Fruit fly (Drosophila melanogaster): Measurements from ENCODE around the gene U2af38.

The U2af38 gene

DNA sequence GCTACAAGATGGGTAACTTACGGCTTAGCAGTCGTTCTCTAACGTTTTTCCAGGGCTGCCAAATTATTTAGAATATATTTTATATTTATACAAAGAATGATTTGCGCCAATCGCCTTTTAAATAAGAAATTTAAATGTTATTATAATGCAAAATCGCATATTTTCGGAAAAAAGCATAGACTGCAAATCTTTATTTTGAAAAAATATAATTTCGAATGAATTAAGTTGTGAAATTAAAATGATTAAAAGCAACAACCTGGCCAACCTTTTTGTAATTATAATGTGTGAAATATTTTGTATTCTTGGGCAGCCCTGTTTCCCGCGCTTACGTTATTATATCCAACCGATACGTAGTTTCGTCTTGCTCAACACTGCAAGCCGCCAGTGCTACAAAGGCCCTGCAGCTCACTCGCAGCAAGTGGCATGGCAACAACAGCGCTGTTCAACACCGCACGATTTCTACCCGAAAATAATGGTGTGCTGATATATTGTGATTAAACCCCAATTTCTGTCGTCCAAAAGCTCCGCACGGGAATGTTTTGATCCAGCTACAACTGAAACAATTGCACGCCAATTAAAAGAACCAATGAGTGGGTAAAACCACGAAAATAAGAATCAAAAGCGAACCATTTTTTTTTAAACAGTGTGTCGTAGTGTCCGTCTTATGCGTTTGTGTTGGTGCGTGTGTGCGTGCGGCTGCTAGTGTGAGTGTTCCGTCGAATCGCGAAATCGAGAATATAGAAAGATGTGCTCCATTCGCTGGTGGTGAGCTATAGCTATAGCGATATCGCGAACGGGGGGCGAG, 3.2 kb upstream of the U2af38 start, which contains the start of gene Pi3K21B:
TSS of gene Pi3K21B (plus strand) at position 401 of the 805 bp plus-strand sequence.
- TF ChIP-seq CG10979 (tag; optimal IDR thresholded peaks at IDR 0.05) (peak; percentile 80), pum (GFP tag; optimal IDR thresholded peaks at IDR 0.05) (peak; percentile 93), disco-r (GFP tag; optimal IDR thresholded peaks at IDR 0.05) (peak; percentile 57), Scr (GFP tag; IDR thresholded peaks at IDR 0.05; ENCODE audit: partially characterized antibody) (no peak), p53 (GFP tag; optimal IDR thresholded peaks at IDR 0.05) (peak; percentile 36), Side (GFP tag; optimal IDR thresholded peaks at IDR 0.05) (peak; percentile 88), h (optimal IDR thresholded peaks at IDR 0.05) (no peak), lbe (GFP tag; optimal IDR thresholded peaks at IDR 0.05) (peak; percentile 83), CG11504 (tag; optimal IDR thresholded peaks at IDR 0.05) (peak; percentile 88), CG4617 (GFP tag; optimal IDR thresholded peaks at IDR 0.05; ENCODE audit: borderline replicate concordance) (peak; percentile 97), gro (GFP tag; optimal IDR thresholded peaks at IDR 0.05) (peak; percentile 91), toy (GFP tag; IDR thresholded peaks at IDR 0.05) (0 out of 2 replicates have a peak, but pooled peaks have one; percentile 43), CG7357 (GFP tag; IDR thresholded peaks at IDR 0.05) (peak; percentile 70), CG5953 (GFP tag; IDR thresholded peaks at IDR 0.05) (peak; percentile 82), gem (tag; optimal IDR thresholded peaks at IDR 0.05) (peak; percentile 95), Meics (GFP tag; optimal IDR thresholded peaks at IDR 0.05) (peak; percentile 87), caup (GFP tag; optimal IDR thresholded peaks at IDR 0.05; ENCODE audit: severe bottlenecking) (peak; percentile 91), vfl (GFP tag; optimal IDR thresholded peaks at IDR 0.05) (peak; percentile 92), Dll (GFP tag; IDR thresholded peaks at IDR 0.05; ENCODE audit: partially characterized antibody) (peak; percentile 41; the same call in 2 of the 4 replicates), dmrt99B (tag; optimal IDR thresholded peaks at IDR 0.05) (peak; percentile 86), onecut (GFP tag; IDR thresholded peaks at IDR 0.05) (peak; percentile 74), Sry-β (GFP tag; optimal IDR thresholded peaks at IDR 0.05) (no peak), CG4328 (GFP tag; optimal IDR thresholded peaks at IDR 0.05) (peak; percentile 89), knrl (GFP tag; IDR thresholded peaks at IDR 0.05; ENCODE audit: partially characterized antibody) (0 out of 3 replicates have a peak, but pooled peaks have one; percentile 10), chm (GFP tag; IDR thresholded peaks at IDR 0.05) (peak; percentile 90), fd3F (GFP tag; optimal IDR thresholded peaks at IDR 0.05) (peak; percentile 88), CG13775 (GFP tag; optimal IDR thresholded peaks at IDR 0.05) (peak; percentile 95), Dip3 (GFP tag; optimal IDR thresholded peaks at IDR 0.05) (peak; percentile 95), MTF-1 (GFP tag; optimal IDR thresholded peaks at IDR 0.05; ENCODE audit: borderline replicate concordance) (peak; percentile 35), PHDP (tag; optimal IDR thresholded peaks at IDR 0.05) (peak; percentile 89), Doc3 (GFP tag; IDR thresholded peaks at IDR 0.05; ENCODE audit: partially characterized antibody) (no peak), Adf1 (GFP tag; IDR thresholded peaks at IDR 0.05) (peak; percentile 25; the same call in 1 of the 2 replicates), CG10267 (tag; optimal IDR thresholded peaks at IDR 0.05) (peak; percentile 98), CG6813 (GFP tag; optimal IDR thresholded peaks at IDR 0.05) (peak; percentile 53), Dbx (GFP tag; IDR thresholded peaks at IDR 0.05) (peak; percentile 93), trem (tag; optimal IDR thresholded peaks at IDR 0.05) (peak; percentile 94), CG11085 (GFP tag; IDR thresholded peaks at IDR 0.05) (peak; percentile 54; the same call in 1 of the 2 replicates), Taf1 (GFP tag; IDR thresholded peaks at IDR 0.05) (peak; percentile 54; the same call in 1 of the 2 replicates), otp (GFP tag; IDR thresholded peaks at IDR 0.05) (peak; percentile 84), HLH4C (GFP tag; IDR thresholded peaks at IDR 0.05; ENCODE audit: partially characterized antibody) (no peak), gt (GFP tag; IDR thresholded peaks at IDR 0.05) (0 out of 2 replicates have a peak, but pooled peaks have one; percentile 56), CG7271 (tag; optimal IDR thresholded peaks at IDR 0.05) (peak; percentile 21), Hmr (GFP tag; optimal IDR thresholded peaks at IDR 0.05) (peak; percentile 93), grn (GFP tag; optimal IDR thresholded peaks at IDR 0.05) (peak; percentile 56), Hand (GFP tag; optimal IDR thresholded peaks at IDR 0.05) (peak; percentile 73), Rx (GFP tag; IDR thresholded peaks at IDR 0.05) (peak; percentile 84), CG33213 (GFP tag; optimal IDR thresholded peaks at IDR 0.05) (peak; percentile 93), HmgD (GFP tag; optimal IDR thresholded peaks at IDR 0.05) (peak; percentile 87)
